Fruit fly (Drosophila melanogaster): ENCODE results near the gene Best1.
A peak's percentile ranks its signal among the peaks of the same experiment; 100 is the strongest.

Gene Best1

DNA sequence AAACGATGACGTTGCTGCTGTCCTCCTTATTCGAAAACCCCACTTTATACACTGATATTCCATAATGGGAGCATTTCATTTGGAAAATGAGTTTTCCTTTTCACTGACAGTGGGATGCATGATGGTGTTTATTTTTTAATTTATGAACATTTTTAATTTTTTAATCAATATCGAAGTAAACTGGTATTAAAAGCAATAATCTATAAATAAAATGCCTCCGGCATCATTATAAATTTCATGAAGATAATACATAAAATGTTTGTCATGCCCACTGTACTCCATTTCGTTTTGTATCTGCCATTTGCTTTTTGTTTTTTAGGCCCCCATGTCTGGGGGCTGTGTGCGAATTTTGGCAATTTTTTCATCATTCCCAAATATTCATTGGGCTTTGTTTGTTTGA, 40.2 kb downstream of the Best1 start (continued):
- TF ChIP-seq slbo (GFP tag; IDR thresholded peaks at IDR 0.05) (peak; percentile 81), Lhr (GFP tag; optimal IDR thresholded peaks at IDR 0.05) (no peak), GATAe (GFP tag; conservative IDR thresholded peaks at IDR 0.05) (no peak), dysf (GFP tag; IDR thresholded peaks at IDR 0.05) (peak; percentile 70), CG18619 (GFP tag; optimal IDR thresholded peaks at IDR 0.05) (peak; percentile 40), cato (GFP tag; optimal IDR thresholded peaks at IDR 0.05; ENCODE audit: borderline replicate concordance) (no peak), CG18262 (tag; optimal IDR thresholded peaks at IDR 0.05) (peak; percentile 59), CG13287 (GFP tag; IDR thresholded peaks at IDR 0.05; ENCODE audit: partially characterized antibody) (no peak), CG11247 (GFP tag; IDR thresholded peaks at IDR 0.05) (peak; percentile 54; the same call in 1 of the 2 replicates), C15 (GFP tag; IDR thresholded peaks at IDR 0.05) (no peak), eve (GFP tag; optimal IDR thresholded peaks at IDR 0.05) (peak in 1 of 2 experiments; percentile 65), pnt (GFP tag; optimal IDR thresholded peaks at IDR 0.05) (peak; percentile 20), CG10565 (GFP tag; optimal IDR thresholded peaks at IDR 0.05) (no peak), wdn (GFP tag; IDR thresholded peaks at IDR 0.05) (peak; percentile 59; the same call in 1 of the 2 replicates), MESR4 (GFP tag; optimal IDR thresholded peaks at IDR 0.05) (no peak), chn (GFP tag; optimal IDR thresholded peaks at IDR 0.05) (peak; percentile 14), CG6654 (GFP tag; optimal IDR thresholded peaks at IDR 0.05) (no peak), trem (tag; optimal IDR thresholded peaks at IDR 0.05) (peak; percentile 22), bigmax (GFP tag; optimal IDR thresholded peaks at IDR 0.05) (no peak), phol (tag; optimal IDR thresholded peaks at IDR 0.05) (peak; percentile 61), tio (GFP tag; optimal IDR thresholded peaks at IDR 0.05) (peak; percentile 37), CG12942 (GFP tag; optimal IDR thresholded peaks at IDR 0.05) (peak; percentile 24), caup (GFP tag; optimal IDR thresholded peaks at IDR 0.05; ENCODE audit: severe bottlenecking) (peak; percentile 56), CG18764 (GFP tag; optimal IDR thresholded peaks at IDR 0.05) (peak; percentile 43), Hr51 (GFP tag; optimal IDR thresholded peaks at IDR 0.05) (peak in 1 of 2 experiments; percentile 77), gsb (GFP tag; IDR thresholded peaks at IDR 0.05) (0 out of 2 replicates have a peak, but pooled peaks have one; percentile 17), Dbx (GFP tag; IDR thresholded peaks at IDR 0.05) (peak; percentile 81), CG11696 (GFP tag; IDR thresholded peaks at IDR 0.05) (0 out of 2 replicates have a peak, but pooled peaks have one; percentile 33), ac (GFP tag; optimal IDR thresholded peaks at IDR 0.05) (no peak), CG9876 (GFP tag; optimal IDR thresholded peaks at IDR 0.05) (no peak), D (optimal IDR thresholded peaks at IDR 0.05) (no peak), D (GFP tag; optimal IDR thresholded peaks at IDR 0.05) (peak; percentile 26), CG17359 (tag; optimal IDR thresholded peaks at IDR 0.05) (peak; percentile 74), Doc2 (GFP tag; IDR thresholded peaks at IDR 0.05) (no peak), CG3065 (GFP tag; optimal IDR thresholded peaks at IDR 0.05) (no peak), Vsx1 (GFP tag; optimal IDR thresholded peaks at IDR 0.05) (no peak), crc (GFP tag; optimal IDR thresholded peaks at IDR 0.05) (no peak), Dfd (GFP tag; optimal IDR thresholded peaks at IDR 0.05) (no peak), CG10267 (tag; optimal IDR thresholded peaks at IDR 0.05) (peak; percentile 52), fd102C (GFP tag; optimal IDR thresholded peaks at IDR 0.05) (no peak), Aef1 (GFP tag; IDR thresholded peaks at IDR 0.05) (no peak; the same call in 2 of the 3 replicates), NfI (GFP tag; optimal IDR thresholded peaks at IDR 0.05) (peak; percentile 41), CG13775 (GFP tag; optimal IDR thresholded peaks at IDR 0.05) (peak; percentile 43), CG4360 (GFP tag; IDR thresholded peaks at IDR 0.05) (no peak), gcm2 (GFP tag; optimal IDR thresholded peaks at IDR 0.05) (no peak), CG3281 (GFP tag; optimal IDR thresholded peaks at IDR 0.05) (peak; percentile 65), zen (tag; optimal IDR thresholded peaks at IDR 0.05) (no peak), nom (GFP tag; optimal IDR thresholded peaks at IDR 0.05) (no peak), CG8765 (GFP tag; IDR thresholded peaks at IDR 0.05) (0 out of 2 replicates have a peak, but pooled peaks have one; percentile 14), maf-S (GFP tag; optimal IDR thresholded peaks at IDR 0.05) (no peak), Atf6 (GFP tag; IDR thresholded peaks at IDR 0.05) (peak; percentile 74)
